Fruit fly (Drosophila melanogaster): ENCODE measurements around the gene CG13698.
A peak's percentile ranks its signal among the peaks of the same experiment; 100 is the strongest.

The CG13698 gene

DNA sequence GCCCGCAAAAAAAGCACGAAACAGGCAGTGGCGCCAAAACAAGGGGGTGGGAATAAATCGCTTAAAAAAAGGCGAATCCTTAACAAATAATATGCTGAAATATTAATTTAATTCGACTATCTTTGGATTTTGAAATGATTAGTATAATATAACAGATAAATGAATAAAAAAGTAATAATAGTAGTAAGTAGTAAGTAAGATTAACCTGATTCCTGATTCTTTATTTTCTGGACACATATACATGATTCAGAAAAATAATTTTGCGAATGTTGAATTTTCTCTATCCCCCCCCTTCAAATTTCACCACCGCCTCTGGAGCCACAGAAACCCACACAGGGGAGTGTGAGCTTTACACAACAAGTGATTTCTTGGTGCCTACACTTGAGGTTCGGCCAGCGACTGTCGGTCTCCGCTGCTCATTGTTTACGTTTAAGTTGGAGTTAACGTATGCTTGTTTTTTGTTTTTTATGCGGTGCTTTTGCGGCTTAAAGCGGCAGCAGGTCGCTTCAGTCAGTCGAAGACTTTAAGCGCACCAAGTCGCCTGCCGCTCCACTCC is 42.5 kb upstream of the CG13698 start, which contains the start of gene CG7330 (continued):
- TF ChIP-seq H15 (GFP tag; IDR thresholded peaks at IDR 0.05) (peak; percentile 80; the same call in 2 of the 3 replicates), CG12104 (GFP tag; optimal IDR thresholded peaks at IDR 0.05) (peak; percentile 86), NfI (GFP tag; optimal IDR thresholded peaks at IDR 0.05) (peak; percentile 86), CG18599 (GFP tag; optimal IDR thresholded peaks at IDR 0.05) (peak; percentile 94), CG4707 (GFP tag; optimal IDR thresholded peaks at IDR 0.05) (peak; percentile 33), CG9797 (GFP tag; optimal IDR thresholded peaks at IDR 0.05) (no peak), CG4730 (GFP tag; IDR thresholded peaks at IDR 0.05) (peak; percentile 85), pzg (GFP tag; optimal IDR thresholded peaks at IDR 0.05) (no peak), lab (GFP tag; optimal IDR thresholded peaks at IDR 0.05) (peak; percentile 95), CG2202 (tag; optimal IDR thresholded peaks at IDR 0.05) (no peak), tgo (GFP tag; IDR thresholded peaks at IDR 0.05) (peak; percentile 92), CG13624 (GFP tag; optimal IDR thresholded peaks at IDR 0.05) (peak; percentile 22), CG8944 (GFP tag; optimal IDR thresholded peaks at IDR 0.05) (no peak), CG6765 (GFP tag; optimal IDR thresholded peaks at IDR 0.05) (peak; percentile 91), Atf3 (GFP tag; optimal IDR thresholded peaks at IDR 0.05) (no peak), Med (GFP tag) (peak; percentile 89), CG10274 (GFP tag; optimal IDR thresholded peaks at IDR 0.05) (peak; percentile 61), grn (GFP tag; optimal IDR thresholded peaks at IDR 0.05) (no peak), CG13287 (GFP tag; IDR thresholded peaks at IDR 0.05; ENCODE audit: partially characterized antibody) (no peak), tio (GFP tag; optimal IDR thresholded peaks at IDR 0.05) (peak; percentile 92), CG8359 (GFP tag; optimal IDR thresholded peaks at IDR 0.05; ENCODE audit: borderline replicate concordance) (peak; percentile 60), rib (GFP tag; IDR thresholded peaks at IDR 0.05) (no peak; the same call in 1 of the 2 replicates), bbx (GFP tag; IDR thresholded peaks at IDR 0.05; ENCODE audit: partially characterized antibody) (no peak), CG17829 (tag; optimal IDR thresholded peaks at IDR 0.05) (peak; percentile 91), mld (GFP tag; IDR thresholded peaks at IDR 0.05; ENCODE audit: partially characterized antibody) (no peak), Atf-2 (GFP tag; optimal IDR thresholded peaks at IDR 0.05) (no peak), Atf6 (GFP tag; IDR thresholded peaks at IDR 0.05) (peak; percentile 89), Gug (GFP tag; IDR thresholded peaks at IDR 0.05) (peak; percentile 79), HmgD (GFP tag; optimal IDR thresholded peaks at IDR 0.05) (no peak), klu (GFP tag; IDR thresholded peaks at IDR 0.05) (peak; percentile 82), ab (GFP tag; optimal IDR thresholded peaks at IDR 0.05) (no peak), Xbp1 (GFP tag; optimal IDR thresholded peaks at IDR 0.05) (peak; percentile 91), chn (GFP tag; optimal IDR thresholded peaks at IDR 0.05) (peak; percentile 29), Pdp1 (GFP tag; optimal IDR thresholded peaks at IDR 0.05) (peak; percentile 48), CG9727 (GFP tag; optimal IDR thresholded peaks at IDR 0.05) (peak; percentile 88), psq (GFP tag; optimal IDR thresholded peaks at IDR 0.05) (peak; percentile 68), CG17612 (GFP tag; IDR thresholded peaks at IDR 0.05) (no peak; the same call in 1 of the 2 replicates), CG1602 (GFP tag; optimal IDR thresholded peaks at IDR 0.05) (peak; percentile 81), CG17912 (GFP tag; optimal IDR thresholded peaks at IDR 0.05) (no peak), CG6854 (GFP tag; optimal IDR thresholded peaks at IDR 0.05) (peak; percentile 90), Nf-YB (GFP tag; optimal IDR thresholded peaks at IDR 0.05) (peak; percentile 76), emc (GFP tag; optimal IDR thresholded peaks at IDR 0.05) (no peak), otp (GFP tag; IDR thresholded peaks at IDR 0.05) (no peak), CG33557 (GFP tag; optimal IDR thresholded peaks at IDR 0.05) (no peak), ewg (GFP tag; optimal IDR thresholded peaks at IDR 0.05) (peak; percentile 88), CG34422 (GFP tag; IDR thresholded peaks at IDR 0.05) (peak; percentile 84), mirr (GFP tag; optimal IDR thresholded peaks at IDR 0.05) (peak; percentile 43), CG2712 (tag; optimal IDR thresholded peaks at IDR 0.05) (peak; percentile 93), CG32772 (GFP tag; IDR thresholded peaks at IDR 0.05) (peak; percentile 84), peb (GFP tag; IDR thresholded peaks at IDR 0.05) (peak; percentile 68; the same call in 1 of the 2 replicates)
